Worm (Caenorhabditis elegans): ENCODE measurements around the gene C26B2.8.
A peak's percentile ranks its signal among the peaks of the same experiment; 100 is the strongest.

The C26B2.8 gene

ce11 chrIV:8034182-8034581 lies 20.2 kb downstream of the C26B2.8 start:
- no peak for TF ChIP-seq saeg-2 (GFP tag; IDR thresholded peaks at IDR 0.05)
- TF ChIP-seq unc-62 (GFP tag; optimal IDR thresholded peaks at IDR 0.05 in 1 of 2), result peak in 1 of 2 experiments; percentile 11
- TF ChIP-seq unc-62 (tag; optimal IDR thresholded peaks at IDR 0.05), result no peak
- no peak for TF ChIP-seq snpc-1.2 (GFP tag; IDR thresholded peaks at IDR 0.05)
- TF ChIP-seq pqm-1 (tag; optimal IDR thresholded peaks at IDR 0.05), result peak; percentile 61

DNA sequence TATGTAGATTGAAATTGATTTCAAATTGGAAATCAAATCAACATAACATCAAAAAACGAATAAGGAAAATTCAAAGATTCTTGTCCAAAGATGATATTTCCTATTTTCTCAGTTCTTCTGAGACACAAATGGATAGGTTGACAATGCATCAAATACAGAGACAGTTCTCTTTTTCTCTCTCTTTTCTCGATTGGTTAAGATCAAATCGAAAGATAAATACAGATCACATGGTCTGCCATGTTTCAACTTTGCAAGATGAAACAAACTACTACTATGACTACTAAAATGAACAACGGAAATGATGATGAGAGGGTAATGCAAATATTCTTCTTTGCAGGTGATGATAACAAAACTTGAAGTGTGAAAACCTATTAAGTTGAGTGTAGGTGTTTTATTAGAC lies 22.5 kb downstream of the C26B2.8 start:
- no peak for TF ChIP-seq R02D3.7 (tag; optimal IDR thresholded peaks at IDR 0.05)
- TF ChIP-seq D1046.2 (GFP tag; IDR thresholded peaks at IDR 0.05), result no peak
- peak; percentile 17 for TF ChIP-seq nhr-77 (tag; optimal IDR thresholded peaks at IDR 0.05)
- no peak for TF ChIP-seq set-16 (GFP tag; IDR thresholded peaks at IDR 0.05)
- no peak for TF ChIP-seq sdz-12 (GFP tag; optimal IDR thresholded peaks at IDR 0.05)
- TF ChIP-seq nhr-28 (tag; optimal IDR thresholded peaks at IDR 0.05), result peak; percentile 77
- TF ChIP-seq rbr-2 (tag; optimal IDR thresholded peaks at IDR 0.05), result no peak
- TF ChIP-seq dmd-6 (GFP tag; IDR thresholded peaks at IDR 0.05), result peak; percentile 33; the same call in 1 of the 2 replicates
- peak in 1 of 2 experiments; percentile 73 for TF ChIP-seq unc-62 (GFP tag; optimal IDR thresholded peaks at IDR 0.05 in 1 of 2)
- TF ChIP-seq unc-62 (tag; optimal IDR thresholded peaks at IDR 0.05), result no peak
- TF ChIP-seq nhr-102 (tag; optimal IDR thresholded peaks at IDR 0.05), result no peak
- peak; percentile 34 for TF ChIP-seq mep-1 (tag; optimal IDR thresholded peaks at IDR 0.05)
- TF ChIP-seq mdl-1 (tag; optimal IDR thresholded peaks at IDR 0.05), result peak in 1 of 2 experiments; percentile 40
- TF ChIP-seq hlh-30 (tag; optimal IDR thresholded peaks at IDR 0.05; ENCODE audit: insufficient read depth), result peak; percentile 10
- TF ChIP-seq lsy-2 (tag; optimal IDR thresholded peaks at IDR 0.05), result peak in 1 of 2 experiments; percentile 12
- TF ChIP-seq mxl-3 (GFP tag; optimal IDR thresholded peaks at IDR 0.05), result peak; percentile 2
- no peak for TF ChIP-seq ztf-7 (tag; optimal IDR thresholded peaks at IDR 0.05)

- peak in 1 of 2 experiments; percentile 92 for TF ChIP-seq unc-62 (GFP tag; optimal IDR thresholded peaks at IDR 0.05 in 1 of 2)
- TF ChIP-seq unc-62 (tag; optimal IDR thresholded peaks at IDR 0.05), result no peak
- TF ChIP-seq mdl-1 (tag; optimal IDR thresholded peaks at IDR 0.05), result peak in 1 of 2 experiments; percentile 10
- peak; percentile 80 for TF ChIP-seq aha-1 (tag)
- TF ChIP-seq rbr-2 (tag; optimal IDR thresholded peaks at IDR 0.05), result peak; percentile 43
- TF ChIP-seq lsy-2 (tag; optimal IDR thresholded peaks at IDR 0.05), result peak in 1 of 2 experiments; percentile 26
- TF ChIP-seq mep-1 (tag; optimal IDR thresholded peaks at IDR 0.05), result peak; percentile 46
- no peak for TF ChIP-seq spr-1 (tag; optimal IDR thresholded peaks at IDR 0.05)
- peak; percentile 71; the same call in 1 of the 2 replicates for TF ChIP-seq ctbp-1 (GFP tag; IDR thresholded peaks at IDR 0.05)
- TF ChIP-seq fkh-10 (GFP tag; optimal IDR thresholded peaks at IDR 0.05), result peak; percentile 89
- TF ChIP-seq ama-1 (optimal IDR thresholded peaks at IDR 0.05), result no peak
- peak; percentile 11 for TF ChIP-seq dve-1 (tag; optimal IDR thresholded peaks at IDR 0.05; ENCODE audit: insufficient read depth)
- no peak for TF ChIP-seq madf-5 (GFP tag; IDR thresholded peaks at IDR 0.05)
These were observed 26.8 kb downstream of the C26B2.8 start for ce11 chrIV:8040610-8041317.

ce11 chrIV:8042005-8042404 lies 28.1 kb downstream of the C26B2.8 start:
- no peak for TF ChIP-seq nhr-111 (GFP tag; optimal IDR thresholded peaks at IDR 0.05)
- TF ChIP-seq hlh-11 (tag; optimal IDR thresholded peaks at IDR 0.05), result peak; percentile 77
- TF ChIP-seq gei-8 (GFP tag; optimal IDR thresholded peaks at IDR 0.05), result peak; percentile 38
- TF ChIP-seq saeg-2 (GFP tag; IDR thresholded peaks at IDR 0.05), result no peak
- TF ChIP-seq dpl-1 (GFP tag; optimal IDR thresholded peaks at IDR 0.05), result no peak
- TF ChIP-seq dmd-9 (GFP tag; IDR thresholded peaks at IDR 0.05), result no peak
- peak; percentile 56 for TF ChIP-seq cey-2 (tag; optimal IDR thresholded peaks at IDR 0.05; ENCODE audit: borderline replicate concordance, insufficient read depth)
- no peak for TF ChIP-seq set-16 (GFP tag; IDR thresholded peaks at IDR 0.05)
- TF ChIP-seq ceh-44 (GFP tag; IDR thresholded peaks at IDR 0.05), result no peak
- no peak for TF ChIP-seq Y5F2A.4 (GFP tag; optimal IDR thresholded peaks at IDR 0.05)
- TF ChIP-seq mxl-3 (GFP tag; optimal IDR thresholded peaks at IDR 0.05), result peak; percentile 54
- TF ChIP-seq ctbp-1 (GFP tag; IDR thresholded peaks at IDR 0.05), result no peak
- TF ChIP-seq nhr-77 (tag; optimal IDR thresholded peaks at IDR 0.05), result no peak
- TF ChIP-seq nhr-25 (tag; optimal IDR thresholded peaks at IDR 0.05; ENCODE audit: borderline replicate concordance, insufficient read depth), result peak; percentile 38
- peak; percentile 34 for TF ChIP-seq dve-1 (tag; optimal IDR thresholded peaks at IDR 0.05; ENCODE audit: insufficient read depth)
- TF ChIP-seq nhr-28 (tag; optimal IDR thresholded peaks at IDR 0.05), result peak; percentile 75
- peak; percentile 61; the same call in 1 of the 2 replicates for TF ChIP-seq tra-1 (GFP tag; IDR thresholded peaks at IDR 0.05)
- TF ChIP-seq nhr-48 (tag; optimal IDR thresholded peaks at IDR 0.05), result peak; percentile 77
- TF ChIP-seq fos-1 (tag; optimal IDR thresholded peaks at IDR 0.05), result no peak
- TF ChIP-seq unc-62 (GFP tag; optimal IDR thresholded peaks at IDR 0.05 in 1 of 2), result peak in 1 of 2 experiments; percentile 97
- TF ChIP-seq unc-62 (tag; optimal IDR thresholded peaks at IDR 0.05), result no peak
- no peak for TF ChIP-seq lim-7 (GFP tag; IDR thresholded peaks at IDR 0.05)
- peak; percentile 38; the same call in 1 of the 2 replicates for TF ChIP-seq dmd-6 (GFP tag; IDR thresholded peaks at IDR 0.05)
- TF ChIP-seq mdl-1 (tag; optimal IDR thresholded peaks at IDR 0.05), result peak in 1 of 2 experiments; percentile 66
- TF ChIP-seq hlh-30 (tag; optimal IDR thresholded peaks at IDR 0.05; ENCODE audit: insufficient read depth), result peak; percentile 27

Data from whole organism, L4 larva.